Worm (Caenorhabditis elegans) whole organism, early embryonic: ENCODE results near the gene B0001.8.

ENCODE experiments used
- ama-1 ChIP-seq: fragments of 150-350 bp; optimal IDR thresholded peaks from 2 replicates; lab custom pipeline; 2014
- ceh-13 ChIP-seq: fragments of 200-800 bp; sonication (Bioruptor generic); optimal IDR thresholded peaks from 2 replicates; lab custom pipeline; 2018; ENCODE audit warnings: mild to moderate bottlenecking, missing genetic modification characterization, missing compliant biosample characterization

ce11 chrIV:12111477-12111876 is 29.4 kb downstream of the B0001.8 start, which contains the start of gene dlc-2:
- TF ChIP-seq ceh-13 (GFP tag; lab: Kevin White, UChicago) (no peak), ama-1 (lab: Kevin White, UChicago) (no peak)
